Worm (Caenorhabditis elegans): ENCODE data around the gene srb-11.

The srb-11 gene

ce11 chrIII:6450596-6450995 lies 42.1 kb downstream of the srb-11 start, which contains the start of gene T26A5.6:
Gene T26A5.6 (minus strand): TSS chrIII:6450696.
- no peak for TF ChIP-seq mml-1 (tag; optimal IDR thresholded peaks at IDR 0.05)
- no peak for TF ChIP-seq eor-1 (tag; optimal IDR thresholded peaks at IDR 0.05)
- no peak for TF ChIP-seq ZK546.5 (tag; optimal IDR thresholded peaks at IDR 0.05)
- TF ChIP-seq egl-27 (tag; optimal IDR thresholded peaks at IDR 0.05) = no peak
- TF ChIP-seq pha-4 (tag; optimal IDR thresholded peaks at IDR 0.05) = no peak
- TF ChIP-seq nhr-12 (tag; optimal IDR thresholded peaks at IDR 0.05) = no peak
- no peak for TF ChIP-seq unc-39 (tag; optimal IDR thresholded peaks at IDR 0.05)
- TF ChIP-seq nhr-25 (tag; optimal IDR thresholded peaks at IDR 0.05) = no peak
- no peak for TF ChIP-seq fos-1 (tag; optimal IDR thresholded peaks at IDR 0.05)
- TF ChIP-seq snpc-4 (tag; optimal IDR thresholded peaks at IDR 0.05) = no peak
- TF ChIP-seq fkh-10 (GFP tag; optimal IDR thresholded peaks at IDR 0.05) = no peak
- TF ChIP-seq skn-1 (tag; optimal IDR thresholded peaks at IDR 0.05) = no peak
- no peak for TF ChIP-seq ztf-11 (tag; optimal IDR thresholded peaks at IDR 0.05)
- TF ChIP-seq tbx-2 (tag; optimal IDR thresholded peaks at IDR 0.05) = no peak

- no peak for TF ChIP-seq lin-15B (tag; optimal IDR thresholded peaks at IDR 0.05)
- TF ChIP-seq jun-1 (tag; optimal IDR thresholded peaks at IDR 0.05) = no peak
Observed at ce11 chrIII:6449854-6450253, 42.9 kb downstream of the srb-11 start.

- TF ChIP-seq nhr-67 (tag; optimal IDR thresholded peaks at IDR 0.05) (no peak), nhr-76 (tag; optimal IDR thresholded peaks at IDR 0.05) (no peak), hmg-11 (tag; optimal IDR thresholded peaks at IDR 0.05) (peak; percentile 43), eor-1 (tag; optimal IDR thresholded peaks at IDR 0.05) (no peak), aly-2 (tag; optimal IDR thresholded peaks at IDR 0.05) (no peak), lsy-12 (tag; optimal IDR thresholded peaks at IDR 0.05) (peak; percentile 62), ceh-9 (tag; optimal IDR thresholded peaks at IDR 0.05) (no peak), daf-12 (tag; optimal IDR thresholded peaks at IDR 0.05) (no peak), R02D3.7 (tag; optimal IDR thresholded peaks at IDR 0.05) (no peak), elt-1 (tag; optimal IDR thresholded peaks at IDR 0.05) (no peak), egl-27 (tag; optimal IDR thresholded peaks at IDR 0.05) (no peak), tbx-2 (tag; optimal IDR thresholded peaks at IDR 0.05) (no peak), zag-1 (tag; optimal IDR thresholded peaks at IDR 0.05) (no peak), nfya-1 (tag; optimal IDR thresholded peaks at IDR 0.05; ENCODE audit: insufficient read depth) (peak; percentile 58), fkh-10 (GFP tag; optimal IDR thresholded peaks at IDR 0.05) (no peak), ceh-16 (tag; optimal IDR thresholded peaks at IDR 0.05) (no peak), nhr-43 (tag; optimal IDR thresholded peaks at IDR 0.05; ENCODE audit: poor library complexity, severe bottlenecking) (peak; percentile 81), ama-1 (optimal IDR thresholded peaks at IDR 0.05) (no peak), nhr-25 (tag; optimal IDR thresholded peaks at IDR 0.05) (peak; percentile 58), snpc-4 (tag; optimal IDR thresholded peaks at IDR 0.05) (peak; percentile 32), pha-4 (tag; optimal IDR thresholded peaks at IDR 0.05) (peak; percentile 56), mdl-1 (tag; optimal IDR thresholded peaks at IDR 0.05) (peak; percentile 53), ztf-11 (tag; optimal IDR thresholded peaks at IDR 0.05) (no peak), nhr-28 (tag; optimal IDR thresholded peaks at IDR 0.05) (no peak), elt-3 (tag; optimal IDR thresholded peaks at IDR 0.05) (no peak), mml-1 (tag; optimal IDR thresholded peaks at IDR 0.05) (no peak), fos-1 (tag; optimal IDR thresholded peaks at IDR 0.05) (no peak), nhr-23 (tag; optimal IDR thresholded peaks at IDR 0.05) (peak; percentile 57), sea-2 (GFP tag; optimal IDR thresholded peaks at IDR 0.05) (no peak), fkh-2 (tag; optimal IDR thresholded peaks at IDR 0.05) (no peak), lin-39 (tag; optimal IDR thresholded peaks at IDR 0.05) (no peak), nhr-11 (tag; optimal IDR thresholded peaks at IDR 0.05) (peak; percentile 40), ZK546.5 (tag; optimal IDR thresholded peaks at IDR 0.05) (no peak), skn-1 (tag; optimal IDR thresholded peaks at IDR 0.05) (no peak), unc-62 (GFP tag; optimal IDR thresholded peaks at IDR 0.05) (no peak), unc-39 (tag; optimal IDR thresholded peaks at IDR 0.05) (no peak), nhr-77 (tag; optimal IDR thresholded peaks at IDR 0.05) (no peak), pqm-1 (tag; optimal IDR thresholded peaks at IDR 0.05) (peak; percentile 60), elt-2 (tag; optimal IDR thresholded peaks at IDR 0.05) (peak; percentile 80), ceh-28 (tag; optimal IDR thresholded peaks at IDR 0.05) (peak; percentile 8), jun-1 (tag; optimal IDR thresholded peaks at IDR 0.05) (peak; percentile 9), nhr-12 (tag; optimal IDR thresholded peaks at IDR 0.05) (no peak), lin-15B (tag; optimal IDR thresholded peaks at IDR 0.05) (no peak), ceh-82 (tag; optimal IDR thresholded peaks at IDR 0.05) (no peak), egl-5 (tag; optimal IDR thresholded peaks at IDR 0.05) (no peak), nhr-237 (tag; optimal IDR thresholded peaks at IDR 0.05) (no peak), ztf-4 (tag; optimal IDR thresholded peaks at IDR 0.05) (no peak)
Observed at ce11 chrIII:6447521-6447920, 45.2 kb downstream of the srb-11 start.

Measured in whole organism, L3 larva.